Fruit fly (Drosophila melanogaster) whole organism, adult: ENCODE results near the gene Ythdf.

Source experiments
- CG33017 ChIP-seq: fragments of 200-800 bp; sonication (Bioruptor generic); optimal IDR thresholded peaks from 2 replicates; lab custom pipeline; 2018; ENCODE audit warnings: missing biosample characterization, mild to moderate bottlenecking, missing genetic modification characterization, moderate library complexity
- CG5204 ChIP-seq: fragments of 200-800 bp; sonication (Bioruptor generic); optimal IDR thresholded peaks from 2 replicates; lab custom pipeline; 2016; ENCODE audit warnings: missing biosample characterization, missing genetic modification characterization
- Clk ChIP-seq: fragments of 200-800 bp; sonication (Bioruptor generic); optimal IDR thresholded peaks from 2 replicates; lab custom pipeline; 2017; ENCODE audit warnings: missing biosample characterization, missing genetic modification characterization
- Crg-1 ChIP-seq: fragments of 200-800 bp; sonication (Bioruptor generic); optimal IDR thresholded peaks from 2 replicates; lab custom pipeline; 2016; ENCODE audit warnings: missing biosample characterization, missing genetic modification characterization
- Mnt ChIP-seq: fragments of 200-800 bp; sonication (Bioruptor generic); optimal IDR thresholded peaks from 2 replicates; lab custom pipeline; 2016; ENCODE audit warnings: missing biosample characterization, mild to moderate bottlenecking, missing genetic modification characterization
- bab1 ChIP-seq: fragments of 200-800 bp; sonication (Bioruptor generic); optimal IDR thresholded peaks from 3 replicates; lab custom pipeline; 2019; ENCODE audit warnings: missing biosample characterization, mild to moderate bottlenecking, missing genetic modification characterization, moderate library complexity
- cic ChIP-seq: fragments of 200-800 bp; sonication (Bioruptor generic); optimal IDR thresholded peaks from 2 replicates; lab custom pipeline; 2017; ENCODE audit warnings: missing biosample characterization, mild to moderate bottlenecking, missing genetic modification characterization, moderate library complexity
- cnc ChIP-seq, 2 experiments: fragments of >200 bp; optimal IDR thresholded peaks; 2 replicates each; lab custom pipeline; 2017
- pad ChIP-seq: fragments of 200-800 bp; sonication (Bioruptor generic); optimal IDR thresholded peaks from 3 replicates; lab custom pipeline; 2017; ENCODE audit warnings: missing biosample characterization, missing genetic modification characterization, mild to moderate bottlenecking, moderate library complexity, missing genetic modification reagents
- tj ChIP-seq: fragments of 200-800 bp; sonication (Bioruptor generic); optimal IDR thresholded peaks from 3 replicates; lab custom pipeline; 2017; ENCODE audit warnings: missing biosample characterization, mild to moderate bottlenecking, missing genetic modification characterization, moderate library complexity
- toe ChIP-seq: fragments of 200-800 bp; sonication (Bioruptor generic); optimal IDR thresholded peaks from 2 replicates; lab custom pipeline; 2016; ENCODE audit warnings: missing biosample characterization, missing genetic modification characterization

dm6 chr3R:25044816-25045551, 5.9 kb upstream of the Ythdf start, which contains the start of gene 5PtaseI:
- no peak for TF ChIP-seq CG5204 (GFP tag; lab: Kevin White, UChicago)
- no peak for TF ChIP-seq CG33017
- TF ChIP-seq pad (GFP tag; lab: Kevin White, UChicago), result no peak
- no peak for TF ChIP-seq Clk (GFP tag; lab: Kevin White, UChicago)
- peak; percentile 86 for TF ChIP-seq tj (GFP tag; lab: Kevin White, UChicago)
- no peak for TF ChIP-seq Crg-1 (GFP tag; lab: Kevin White, UChicago)
- TF ChIP-seq cnc (optimal IDR thresholded peaks at IDR 0.05; lab: Kevin White, UChicago), result no peak
- no peak for TF ChIP-seq cic (GFP tag; lab: Kevin White, UChicago)
- TF ChIP-seq toe, result no peak
- no peak for TF ChIP-seq Mnt
- peak; percentile 14 for TF ChIP-seq bab1
